Fruit fly (Drosophila melanogaster) S2 (cell line): Measurements from ENCODE around the gene jus.

ENCODE experiments used
- CG8478 ChIP-seq: fragments of >200 bp; optimal IDR thresholded peaks from 2 replicates; lab custom pipeline; 2018
- CTCF ChIP-seq, 2 experiments: fragments of >200 bp; optimal IDR thresholded peaks; 2 replicates each; lab custom pipeline; 2018

Gene jus

dm6 chr3R:29194957-29195356 lies at the start of gene jus:
Gene jus, minus strand, starts transcription at chr3R:29194994.
- TF ChIP-seq CG8478 (lab: Kevin White, UChicago): no peak
- no peak for TF ChIP-seq CTCF (optimal IDR thresholded peaks at IDR 0.05; lab: Kevin White, UChicago)

- no peak for TF ChIP-seq CTCF (optimal IDR thresholded peaks at IDR 0.05; lab: Kevin White, UChicago)
- TF ChIP-seq CG8478 (lab: Kevin White, UChicago): no peak
Measured at dm6 chr3R:29238623-29239022, 43.8 kb upstream of the jus start, which contains the start of gene CG11951. Gene CG11951, minus strand, starts transcription at chr3R:29238723.

dm6 chr3R:29230552-29231102 lies 35.8 kb upstream of the jus start:
- TF ChIP-seq CTCF (optimal IDR thresholded peaks at IDR 0.05; lab: Kevin White, UChicago) (no peak), CG8478 (lab: Kevin White, UChicago) (no peak)

- no peak for TF ChIP-seq CG8478 (lab: Kevin White, UChicago)
- TF ChIP-seq CTCF (optimal IDR thresholded peaks at IDR 0.05; lab: Kevin White, UChicago): no peak
Measured at dm6 chr3R:29229958-29230357, 35.2 kb upstream of the jus start.

dm6 chr3R:29228745-29229448 lies 34.1 kb upstream of the jus start, which contains the start of gene Usp1:
Gene Usp1, plus strand, starts transcription at chr3R:29229161.
- TF ChIP-seq CG8478 (lab: Kevin White, UChicago): no peak
- peak in 1 of 2 experiments; percentile 48 for TF ChIP-seq CTCF (optimal IDR thresholded peaks at IDR 0.05; lab: Kevin White, UChicago)

dm6 chr3R:29227675-29228211 lies 32.9 kb upstream of the jus start, which contains the start of gene CG14507:
Gene CG14507, minus strand, starts transcription at chr3R:29227725.
- TF ChIP-seq CG8478 (lab: Kevin White, UChicago): no peak
- no peak for TF ChIP-seq CTCF (optimal IDR thresholded peaks at IDR 0.05; lab: Kevin White, UChicago)

- TF ChIP-seq CTCF (optimal IDR thresholded peaks at IDR 0.05; lab: Kevin White, UChicago): peak in 1 of 2 experiments; percentile 6
- TF ChIP-seq CG8478 (lab: Kevin White, UChicago): no peak
Measured at dm6 chr3R:29222891-29223842, 28.4 kb upstream of the jus start, which contains the start of the genes Cisd2 and Brd8. Gene Cisd2, minus strand, starts transcription at chr3R:29223428. Gene Brd8, plus strand, starts transcription at chr3R:29223485.

- no peak for TF ChIP-seq CTCF (optimal IDR thresholded peaks at IDR 0.05; lab: Kevin White, UChicago)
- no peak for TF ChIP-seq CG8478 (lab: Kevin White, UChicago)
Measured at dm6 chr3R:29221168-29221567, 26.4 kb upstream of the jus start.

- TF ChIP-seq CG8478 (lab: Kevin White, UChicago) (no peak), CTCF (optimal IDR thresholded peaks at IDR 0.05; lab: Kevin White, UChicago) (no peak)
Measured at dm6 chr3R:29220585-29220984, 25.8 kb upstream of the jus start.

dm6 chr3R:29219948-29220347 lies 25.2 kb upstream of the jus start, which contains the start of gene eEF1gamma:
Gene eEF1gamma, plus strand, starts transcription at chr3R:29220172.
- TF ChIP-seq CG8478 (lab: Kevin White, UChicago) (no peak), CTCF (optimal IDR thresholded peaks at IDR 0.05; lab: Kevin White, UChicago) (peak; percentile 10 to 24)

dm6 chr3R:29218001-29218400 lies 23.2 kb upstream of the jus start:
- TF ChIP-seq CTCF (optimal IDR thresholded peaks at IDR 0.05; lab: Kevin White, UChicago) (no peak), CG8478 (lab: Kevin White, UChicago) (no peak)

dm6 chr3R:29217309-29217708 lies 22.5 kb upstream of the jus start:
- TF ChIP-seq CG8478 (lab: Kevin White, UChicago) (no peak), CTCF (optimal IDR thresholded peaks at IDR 0.05; lab: Kevin White, UChicago) (no peak)

dm6 chr3R:29216484-29216863 lies 21.7 kb upstream of the jus start:
- TF ChIP-seq CTCF (optimal IDR thresholded peaks at IDR 0.05; lab: Kevin White, UChicago): no peak
